Worm (Caenorhabditis elegans) whole organism, L4/young adult: ENCODE results near the gene R07E5.6.

Experiments
- W03F9.2 ChIP-seq: fragments of 150-350 bp; optimal IDR thresholded peaks from 2 replicates; lab custom pipeline; 2014; ENCODE audit warnings: missing biosample characterization, missing genetic modification characterization
- dao-5 ChIP-seq: sonication (generic microtip); optimal IDR thresholded peaks from 2 replicates; lab custom pipeline; 2016; ENCODE audit warnings: missing genotype, missing genetic modification characterization, moderate library complexity, missing compliant biosample characterization
- him-1 ChIP-seq: sonication (generic microtip); optimal IDR thresholded peaks from 2 replicates; lab custom pipeline; 2016; ENCODE audit warnings: missing genotype, missing genetic modification reagents, missing genetic modification characterization, missing compliant biosample characterization

ce11 chrIII:4395857-4396256 is 2.7 kb upstream of the R07E5.6 start:
- no peak for TF ChIP-seq him-1
- no peak for TF ChIP-seq dao-5 (tag; lab: Kevin White, UChicago)
- no peak for TF ChIP-seq W03F9.2 (tag; lab: Kevin White, UChicago)
